Worm (Caenorhabditis elegans) whole organism, L4 larva: ENCODE results near the gene srp-2.
A peak's percentile ranks its signal among the peaks of the same experiment; 100 is the strongest.

Experiments used
- F10B5.3 ChIP-seq: sonication (generic microtip); optimal IDR thresholded peaks from 2 replicates; lab custom pipeline; 2016; ENCODE audit warnings: mild to moderate bottlenecking, missing genetic modification characterization, missing compliant biosample characterization
- F44E2.7 ChIP-seq: fragments of 200-800 bp; sonication (Bioruptor generic); IDR thresholded peaks from 2 replicates; pipeline ENCODE4 v2.1.2; 2022; ENCODE audit warnings: missing genetic modification characterization, missing compliant biosample characterization
- R02D3.7 ChIP-seq: fragments of 150-350 bp; sonication (generic microtip); optimal IDR thresholded peaks from 3 replicates; lab custom pipeline; 2014; ENCODE audit warnings: missing biosample characterization, missing genetic modification characterization
- Y105C5A.15 ChIP-seq: fragments of 200-800 bp; sonication (Bioruptor generic); IDR thresholded peaks from 2 replicates; pipeline ENCODE4 v1.3.6; 2022; ENCODE audit warnings: missing genetic modification characterization, missing compliant biosample characterization
- ZK546.5 ChIP-seq, 2 experiments: sonication (generic microtip); optimal IDR thresholded peaks; 2 replicates each; lab custom pipeline; 2017; ENCODE audit warnings: missing biosample characterization in 2 of 2, missing genetic modification characterization in 2 of 2
- aha-1 ChIP-seq: fragments of 150-350 bp; peaks from one replicate; lab custom pipeline; 2014; ENCODE audit warnings: missing biosample characterization, missing genetic modification characterization
- attf-4 ChIP-seq: sonication (generic microtip); optimal IDR thresholded peaks from 3 replicates; lab custom pipeline; 2017; ENCODE audit warnings: missing biosample characterization, missing genetic modification characterization
- ceh-28 ChIP-seq: fragments of 150-350 bp; optimal IDR thresholded peaks from 2 replicates; lab custom pipeline; 2014; ENCODE audit warnings: missing biosample characterization, missing genetic modification reagents, missing genetic modification characterization
- ceh-32 ChIP-seq: sonication (generic microtip); optimal IDR thresholded peaks from 2 replicates; lab custom pipeline; 2016; ENCODE audit warnings: mild to moderate bottlenecking, missing genetic modification characterization, missing compliant biosample characterization; ENCODE audit not compliant: poor library complexity
- ceh-62 ChIP-seq: sonication (generic microtip); optimal IDR thresholded peaks from 2 replicates; lab custom pipeline; 2017; ENCODE audit warnings: missing biosample characterization, missing genetic modification characterization
- ces-1 ChIP-seq: fragments of 150-350 bp; sonication (generic microtip); optimal IDR thresholded peaks from 4 replicates; lab custom pipeline; 2014; ENCODE audit warnings: missing biosample characterization, missing genetic modification reagents, missing genetic modification characterization
- cey-2 ChIP-seq: sonication (generic microtip); optimal IDR thresholded peaks from 3 replicates; lab custom pipeline; 2017; ENCODE audit warnings: missing genetic modification characterization, mild to moderate bottlenecking, missing compliant biosample characterization, antibody characterized with exemption, borderline replicate concordance; ENCODE audit not compliant: insufficient read depth
- ctbp-1 ChIP-seq: fragments of 200-800 bp; sonication (Bioruptor generic); IDR thresholded peaks from 2 replicates; pipeline ENCODE4 v1.3.6; 2022; ENCODE audit warnings: missing genetic modification reagents, missing genetic modification characterization, missing compliant biosample characterization
- daf-16 ChIP-seq, 3 experiments: sonication (generic microtip); optimal IDR thresholded peaks; 2 replicates each; lab custom pipeline; 2016 to 2017; ENCODE audit warnings: missing genetic modification characterization in 3 of 3, missing genetic modification reagents in 3 of 3, mild to moderate bottlenecking in 2 of 3, missing compliant biosample characterization in 2 of 3, missing biosample characterization in 1 of 3, moderate library complexity in 1 of 3
- daf-19 ChIP-seq: fragments of 200-800 bp; sonication (Bioruptor generic); conservative IDR thresholded peaks from 2 replicates; pipeline ENCODE4 v1.3.6; 2022; ENCODE audit warnings: missing genetic modification characterization, missing compliant biosample characterization
- daf-8 ChIP-seq: fragments of 200-800 bp; sonication (Bioruptor generic); IDR thresholded peaks from 2 replicates; pipeline ENCODE4 v1.3.6; 2022; ENCODE audit warnings: missing genetic modification characterization, missing compliant biosample characterization
- dmd-8 ChIP-seq: fragments of 200-800 bp; sonication (Bioruptor generic); IDR thresholded peaks from 2 replicates; pipeline ENCODE4 v1.3.6; 2022; ENCODE audit warnings: missing genetic modification characterization, missing compliant biosample characterization
- dpl-1 ChIP-seq: fragments of 150-350 bp; optimal IDR thresholded peaks from 2 replicates; lab custom pipeline; 2014; ENCODE audit warnings: missing biosample characterization, missing genetic modification reagents, missing genetic modification characterization
- duxl-1 ChIP-seq: sonication (generic microtip); optimal IDR thresholded peaks from 2 replicates; lab custom pipeline; 2016; ENCODE audit warnings: mild to moderate bottlenecking, missing genetic modification characterization, moderate library complexity, missing compliant biosample characterization; ENCODE audit not compliant: poor library complexity
- dve-1 ChIP-seq: sonication (generic microtip); optimal IDR thresholded peaks from 2 replicates; lab custom pipeline; 2017; ENCODE audit warnings: antibody characterized with exemption, mild to moderate bottlenecking, missing genetic modification characterization, missing compliant biosample characterization; ENCODE audit not compliant: insufficient read depth
- egl-43 ChIP-seq: fragments of 200-800 bp; sonication (Bioruptor generic); IDR thresholded peaks from 2 replicates; pipeline ENCODE4 v1.3.6; 2022; ENCODE audit warnings: missing genetic modification reagents, missing genetic modification characterization, missing compliant biosample characterization
- gei-8 ChIP-seq: fragments of 200-800 bp; sonication (Bioruptor generic); optimal IDR thresholded peaks from 2 replicates; lab custom pipeline; 2018; ENCODE audit warnings: mild to moderate bottlenecking, missing genetic modification characterization, missing compliant biosample characterization
- hlh-30 ChIP-seq: sonication (generic microtip); optimal IDR thresholded peaks from 2 replicates; lab custom pipeline; 2017; ENCODE audit warnings: antibody characterized with exemption, mild to moderate bottlenecking, missing genetic modification characterization, missing compliant biosample characterization; ENCODE audit not compliant: insufficient read depth
- hmg-1.1 ChIP-seq: fragments of 200-800 bp; sonication (Bioruptor generic); IDR thresholded peaks from 2 replicates; pipeline ENCODE4 v1.3.6; 2022; ENCODE audit warnings: missing genetic modification reagents, missing genetic modification characterization, missing compliant biosample characterization
- lin-1 ChIP-seq: fragments of 200-800 bp; sonication (Bioruptor generic); IDR thresholded peaks from 2 replicates; pipeline ENCODE4 v1.3.6; 2022; ENCODE audit warnings: missing genetic modification reagents, missing genetic modification characterization, missing compliant biosample characterization
- lin-15B ChIP-seq: fragments of 150-350 bp; sonication (generic microtip); optimal IDR thresholded peaks from 3 replicates; lab custom pipeline; 2014; ENCODE audit warnings: missing biosample characterization, missing genetic modification characterization
- lin-39 ChIP-seq: fragments of 150-350 bp; optimal IDR thresholded peaks from 2 replicates; lab custom pipeline; 2014; ENCODE audit warnings: missing biosample characterization, missing genetic modification reagents, missing genetic modification characterization
- lsy-2 ChIP-seq, 2 experiments: fragments of 150-350 bp in 1 of 2; sonication (generic microtip) in 1 of 2; optimal IDR thresholded peaks; 2 replicates each; lab custom pipeline; 2014 to 2017; ENCODE audit warnings: missing biosample characterization in 2 of 2, missing genetic modification characterization in 2 of 2
- mdl-1 ChIP-seq, 2 experiments: fragments of 150-350 bp in 1 of 2; sonication (generic microtip) in 1 of 2; optimal IDR thresholded peaks; 2 replicates each; lab custom pipeline; 2014 to 2017; ENCODE audit warnings: missing biosample characterization in 2 of 2, missing genetic modification characterization in 2 of 2
- mdt-29 ChIP-seq: fragments of 200-800 bp; sonication (Bioruptor generic); IDR thresholded peaks from 2 replicates; pipeline ENCODE4 v1.3.6; 2022; ENCODE audit warnings: missing genetic modification reagents, missing genetic modification characterization, missing compliant biosample characterization
- mep-1 ChIP-seq: fragments of 150-350 bp; sonication (generic microtip); optimal IDR thresholded peaks from 3 replicates; lab custom pipeline; 2014; ENCODE audit warnings: missing biosample characterization, missing genetic modification characterization
- nhr-10 ChIP-seq: fragments of 150-350 bp; optimal IDR thresholded peaks from 2 replicates; lab custom pipeline; 2014; ENCODE audit warnings: missing biosample characterization, missing genetic modification characterization
- nhr-102 ChIP-seq: sonication (generic microtip); optimal IDR thresholded peaks from 2 replicates; lab custom pipeline; 2016; ENCODE audit warnings: mild to moderate bottlenecking, missing genetic modification characterization, moderate library complexity, missing compliant biosample characterization
- nhr-11 ChIP-seq: fragments of 150-350 bp; optimal IDR thresholded peaks from 2 replicates; lab custom pipeline; 2014; ENCODE audit warnings: missing biosample characterization, missing genetic modification characterization
- nhr-28 ChIP-seq: fragments of 150-350 bp; optimal IDR thresholded peaks from 2 replicates; lab custom pipeline; 2014; ENCODE audit warnings: missing biosample characterization, missing genetic modification characterization
- nhr-48 ChIP-seq: sonication (generic microtip); optimal IDR thresholded peaks from 2 replicates; lab custom pipeline; 2016; ENCODE audit warnings: mild to moderate bottlenecking, missing genetic modification characterization, missing compliant biosample characterization
- nhr-76 ChIP-seq: fragments of 150-350 bp; optimal IDR thresholded peaks from 2 replicates; lab custom pipeline; 2014; ENCODE audit warnings: missing biosample characterization, missing genetic modification characterization
- pqm-1 ChIP-seq: sonication (generic microtip); optimal IDR thresholded peaks from 2 replicates; lab custom pipeline; 2017; ENCODE audit warnings: missing biosample characterization, missing genetic modification characterization
- saeg-2 ChIP-seq: fragments of 200-800 bp; sonication (Bioruptor generic); IDR thresholded peaks from 2 replicates; pipeline ENCODE4 v1.3.6; 2022; ENCODE audit warnings: missing genetic modification reagents, missing genetic modification characterization, missing compliant biosample characterization
- set-16 ChIP-seq: fragments of 200-800 bp; sonication (Bioruptor generic); IDR thresholded peaks from 2 replicates; pipeline ENCODE4 v1.3.6; 2022; ENCODE audit warnings: missing genetic modification reagents, missing genetic modification characterization, missing compliant biosample characterization
- spr-3 ChIP-seq: fragments of 200-800 bp; sonication (Bioruptor generic); optimal IDR thresholded peaks from 2 replicates; lab custom pipeline; 2018; ENCODE audit warnings: mild to moderate bottlenecking, missing genetic modification characterization, missing compliant biosample characterization
- tra-1 ChIP-seq: fragments of 200-800 bp; sonication (Bioruptor generic); IDR thresholded peaks from 2 replicates; pipeline ENCODE4 v1.3.6; 2022; ENCODE audit warnings: missing genetic modification reagents, missing genetic modification characterization, missing compliant biosample characterization
- zfp-3 ChIP-seq: fragments of 200-800 bp; sonication (Bioruptor generic); conservative IDR thresholded peaks from 2 replicates; pipeline ENCODE4 v1.3.6; 2022; ENCODE audit warnings: missing genetic modification reagents, missing genetic modification characterization, missing compliant biosample characterization
- zip-11 ChIP-seq: fragments of 200-800 bp; sonication (Bioruptor generic); IDR thresholded peaks from 2 replicates; pipeline ENCODE4 v1.3.6; 2022; ENCODE audit warnings: missing genetic modification characterization, missing compliant biosample characterization
- ztf-7 ChIP-seq: fragments of 150-350 bp; optimal IDR thresholded peaks from 2 replicates; lab custom pipeline; 2014; ENCODE audit warnings: missing biosample characterization, missing genetic modification characterization

srp-2 gene

ce11 chrV:727484-728351 is 34.7 kb upstream of the srp-2 start, which contains the start of the genes icl-1 and srh-2 (continued):
- TF ChIP-seq gei-8 (GFP tag; lab: Kevin White, UChicago) (no peak), daf-19 (GFP tag; lab: Robert Waterston, UW) (peak; percentile 68; the same call in 1 of the 2 replicates), spr-3 (GFP tag; lab: Kevin White, UChicago) (peak; percentile 48), saeg-2 (peak; percentile 57; the same call in 1 of the 2 replicates), attf-4 (tag; lab: Kevin White, UChicago) (no peak), nhr-48 (tag; lab: Kevin White, UChicago) (peak; percentile 40), ctbp-1 (peak; percentile 6), nhr-10 (tag; lab: Kevin White, UChicago) (peak; percentile 64), F44E2.7 (GFP tag; lab: Robert Waterston, UW) (no peak), dmd-8 (no peak; the same call in 1 of the 2 replicates), lin-1 (GFP tag; lab: Robert Waterston, UW) (0 out of 2 replicates have a peak, but pooled peaks have one; percentile 23), ceh-62 (tag; lab: Kevin White, UChicago) (no peak), hlh-30 (tag; lab: Kevin White, UChicago) (peak; percentile 62), F10B5.3 (tag; lab: Kevin White, UChicago) (no peak), nhr-28 (peak; percentile 67), ZK546.5 (tag; optimal IDR thresholded peaks at IDR 0.05; lab: Kevin White, UChicago) (no peak), egl-43 (GFP tag; lab: Robert Waterston, UW) (peak; percentile 73), set-16 (GFP tag; lab: Robert Waterston, UW) (peak; percentile 76), ces-1 (GFP tag; lab: Kevin White, UChicago) (no peak), lin-15B (no peak), mdl-1 (tag; optimal IDR thresholded peaks at IDR 0.05; lab: Kevin White, UChicago) (peak; percentile 66 to 75), ceh-32 (tag; lab: Kevin White, UChicago) (no peak), nhr-76 (tag; lab: Kevin White, UChicago) (no peak), pqm-1 (tag; lab: Kevin White, UChicago) (no peak), dve-1 (tag; lab: Kevin White, UChicago) (peak; percentile 85), cey-2 (no peak), mdt-29 (GFP tag; lab: Robert Waterston, UW) (peak; percentile 48; the same call in 1 of the 2 replicates), nhr-102 (peak; percentile 52), tra-1 (no peak; the same call in 1 of the 2 replicates), mep-1 (tag; lab: Kevin White, UChicago) (peak; percentile 73), lsy-2 (tag; optimal IDR thresholded peaks at IDR 0.05; lab: Kevin White, UChicago) (peak in 1 of 2 experiments; percentile 47), ztf-7 (no peak), nhr-11 (tag; lab: Kevin White, UChicago) (peak; percentile 36), R02D3.7 (no peak), dpl-1 (peak; percentile 1), duxl-1 (tag; lab: Kevin White, UChicago) (peak; percentile 65), aha-1 (tag; lab: Kevin White, UChicago) (peak; percentile 90), zip-11 (GFP tag; lab: Robert Waterston, UW) (0 out of 2 replicates have a peak, but pooled peaks have one; percentile 16), daf-8 (no peak), Y105C5A.15 (no peak), ceh-28 (tag; lab: Kevin White, UChicago) (no peak), daf-16 (GFP tag; optimal IDR thresholded peaks at IDR 0.05; lab: Kevin White, UChicago) (peak; percentile 50 to 83), daf-16 (tag; optimal IDR thresholded peaks at IDR 0.05; lab: Kevin White, UChicago) (peak; percentile 97), zfp-3 (GFP tag; lab: Robert Waterston, UW) (peak; percentile 48), hmg-1.1 (GFP tag; lab: Robert Waterston, UW) (peak; percentile 42; the same call in 1 of the 2 replicates), lin-39 (tag; lab: Kevin White, UChicago) (no peak)
